Worm (Caenorhabditis elegans) whole organism, L4/young adult: ENCODE measurements around the gene K12H6.12.

Source experiments
- W03F9.2 ChIP-seq: fragments of 150-350 bp; optimal IDR thresholded peaks from 2 replicates; lab custom pipeline; 2014; ENCODE audit warnings: missing biosample characterization, missing genetic modification characterization
- him-1 ChIP-seq: sonication (generic microtip); optimal IDR thresholded peaks from 2 replicates; lab custom pipeline; 2016; ENCODE audit warnings: missing genotype, missing genetic modification reagents, missing genetic modification characterization, missing compliant biosample characterization

ce11 chrII:2852493-2852892 is 44.5 kb downstream of the K12H6.12 start, which contains the start of gene ptc-3:
- TF ChIP-seq him-1 (tag; lab: Kevin White, UChicago) = no peak
- TF ChIP-seq W03F9.2 = no peak
